Worm (Caenorhabditis elegans) whole organism, L3 larva: ENCODE data around the gene fbxa-11.

Source experiments
- R02D3.7 ChIP-seq: fragments of 150-350 bp; optimal IDR thresholded peaks from 2 replicates; lab custom pipeline; 2014; ENCODE audit warnings: missing biosample characterization, missing genetic modification characterization
- ZK546.5 ChIP-seq: sonication (generic microtip); optimal IDR thresholded peaks from 2 replicates; lab custom pipeline; 2017; ENCODE audit warnings: missing biosample characterization, missing genetic modification characterization
- aly-2 ChIP-seq: fragments of 150-350 bp; optimal IDR thresholded peaks from 2 replicates; lab custom pipeline; 2014; ENCODE audit warnings: missing biosample characterization, missing genetic modification characterization
- ama-1 ChIP-seq: fragments of 150-350 bp; optimal IDR thresholded peaks from 2 replicates; lab custom pipeline; 2018
- ceh-16 ChIP-seq: sonication (generic microtip); optimal IDR thresholded peaks from 2 replicates; lab custom pipeline; 2017; ENCODE audit warnings: missing biosample characterization, missing genetic modification characterization
- ceh-28 ChIP-seq: fragments of 150-350 bp; optimal IDR thresholded peaks from 2 replicates; lab custom pipeline; 2014; ENCODE audit warnings: missing biosample characterization, missing genetic modification reagents, missing genetic modification characterization
- ceh-82 ChIP-seq: fragments of 150-350 bp; optimal IDR thresholded peaks from 2 replicates; lab custom pipeline; 2014; ENCODE audit warnings: missing biosample characterization, missing genetic modification characterization
- ceh-9 ChIP-seq: sonication (generic microtip); optimal IDR thresholded peaks from 2 replicates; lab custom pipeline; 2018; ENCODE audit warnings: missing biosample characterization, missing genetic modification characterization
- daf-12 ChIP-seq: fragments of 150-350 bp; optimal IDR thresholded peaks from 2 replicates; lab custom pipeline; 2014; ENCODE audit warnings: missing biosample characterization, missing genetic modification reagents, missing genetic modification characterization
- egl-27 ChIP-seq: sonication (generic microtip); optimal IDR thresholded peaks from 4 replicates; lab custom pipeline; 2017; ENCODE audit warnings: missing biosample characterization, missing genetic modification reagents, missing genetic modification characterization
- egl-5 ChIP-seq: fragments of 150-350 bp; optimal IDR thresholded peaks from 2 replicates; lab custom pipeline; 2017; ENCODE audit warnings: missing biosample characterization, missing genetic modification reagents, missing genetic modification characterization, inconsistent platforms
- elt-1 ChIP-seq: fragments of 150-350 bp; optimal IDR thresholded peaks from 2 replicates; lab custom pipeline; 2014; ENCODE audit warnings: missing biosample characterization, missing genetic modification characterization
- elt-2 ChIP-seq: sonication (generic microtip); optimal IDR thresholded peaks from 2 replicates; lab custom pipeline; 2016; ENCODE audit warnings: missing genetic modification reagents, mild to moderate bottlenecking, missing genetic modification characterization, missing compliant biosample characterization
- elt-3 ChIP-seq, 3 experiments: fragments of 150-350 bp in 1 of 3; sonication (generic microtip) in 2 of 3; optimal IDR thresholded peaks; 2 replicates in 2 of 3; 4 replicates in 1 of 3; lab custom pipeline; 2014 to 2017; ENCODE audit warnings: missing biosample characterization in 3 of 3, missing genetic modification characterization in 3 of 3
- eor-1 ChIP-seq, 2 experiments: fragments of 150-350 bp; optimal IDR thresholded peaks; 2 replicates each; lab custom pipeline; 2014 to 2018; ENCODE audit warnings: missing biosample characterization in 2 of 2, missing genetic modification characterization in 2 of 2
- fkh-10 ChIP-seq: sonication (generic microtip); optimal IDR thresholded peaks from 2 replicates; lab custom pipeline; 2017; ENCODE audit warnings: missing biosample characterization, missing genetic modification reagents, missing genetic modification characterization
- fos-1 ChIP-seq: fragments of 150-350 bp; optimal IDR thresholded peaks from 2 replicates; lab custom pipeline; 2014; ENCODE audit warnings: missing biosample characterization, missing genetic modification characterization
- hmg-11 ChIP-seq: sonication (generic microtip); optimal IDR thresholded peaks from 2 replicates; lab custom pipeline; 2016; ENCODE audit warnings: missing genetic modification characterization, missing compliant biosample characterization
- lin-15B ChIP-seq: fragments of 150-350 bp; optimal IDR thresholded peaks from 2 replicates; lab custom pipeline; 2014; ENCODE audit warnings: missing biosample characterization, missing genetic modification characterization
- lin-39 ChIP-seq: fragments of 150-350 bp; optimal IDR thresholded peaks from 2 replicates; lab custom pipeline; 2018; ENCODE audit warnings: missing biosample characterization, missing genetic modification reagents, missing genetic modification characterization
- mdl-1 ChIP-seq: fragments of 150-350 bp; optimal IDR thresholded peaks from 2 replicates; lab custom pipeline; 2014; ENCODE audit warnings: missing biosample characterization, missing genetic modification characterization
- nfya-1 ChIP-seq: sonication (generic microtip); optimal IDR thresholded peaks from 2 replicates; lab custom pipeline; 2017; ENCODE audit warnings: missing genetic modification characterization, mild to moderate bottlenecking, missing compliant biosample characterization, antibody characterized with exemption, moderate library complexity; ENCODE audit not compliant: insufficient read depth
- nhr-23 ChIP-seq: fragments of 150-350 bp; optimal IDR thresholded peaks from 2 replicates; lab custom pipeline; 2014; ENCODE audit warnings: missing biosample characterization, missing genetic modification reagents, missing genetic modification characterization
- nhr-237 ChIP-seq: fragments of 150-350 bp; optimal IDR thresholded peaks from 2 replicates; lab custom pipeline; 2014; ENCODE audit warnings: missing biosample characterization, missing genetic modification characterization
- nhr-25 ChIP-seq: sonication (generic microtip); optimal IDR thresholded peaks from 2 replicates; lab custom pipeline; 2017; ENCODE audit warnings: missing biosample characterization, missing genetic modification characterization
- nhr-28 ChIP-seq: fragments of 150-350 bp; optimal IDR thresholded peaks from 2 replicates; lab custom pipeline; 2014; ENCODE audit warnings: missing biosample characterization, missing genetic modification characterization
- nhr-43 ChIP-seq: sonication (generic microtip); optimal IDR thresholded peaks from 2 replicates; lab custom pipeline; 2016; ENCODE audit warnings: mild to moderate bottlenecking, missing genetic modification characterization, missing compliant biosample characterization; ENCODE audit not compliant: poor library complexity, severe bottlenecking
- nhr-76 ChIP-seq: fragments of 150-350 bp; sonication (generic microtip); optimal IDR thresholded peaks from 5 replicates; lab custom pipeline; 2014; ENCODE audit warnings: missing biosample characterization, missing genetic modification characterization
- pqm-1 ChIP-seq: fragments of 150-350 bp; optimal IDR thresholded peaks from 2 replicates; lab custom pipeline; 2017; ENCODE audit warnings: missing biosample characterization, missing genetic modification characterization, inconsistent platforms
- skn-1 ChIP-seq: fragments of 150-350 bp; optimal IDR thresholded peaks from 2 replicates; lab custom pipeline; 2014; ENCODE audit warnings: missing biosample characterization, missing genetic modification characterization
- snpc-4 ChIP-seq: fragments of 150-350 bp; optimal IDR thresholded peaks from 2 replicates; lab custom pipeline; 2014; ENCODE audit warnings: missing biosample characterization, missing genetic modification characterization
- tbx-2 ChIP-seq: sonication (generic microtip); optimal IDR thresholded peaks from 2 replicates; lab custom pipeline; 2016; ENCODE audit warnings: mild to moderate bottlenecking, missing genetic modification characterization, missing compliant biosample characterization
- unc-62 ChIP-seq: fragments of 150-350 bp; sonication (generic microtip); optimal IDR thresholded peaks from 4 replicates; lab custom pipeline; 2014; ENCODE audit warnings: missing biosample characterization, missing genetic modification reagents, missing genetic modification characterization
- ztf-11 ChIP-seq: fragments of 150-350 bp; optimal IDR thresholded peaks from 2 replicates; lab custom pipeline; 2014; ENCODE audit warnings: missing biosample characterization, missing genetic modification characterization

The fbxa-11 gene

ce11 chrIII:966259-966658 is 15.6 kb downstream of the fbxa-11 start:
- TF ChIP-seq skn-1 (tag; lab: Kevin White, UChicago), result no peak
- TF ChIP-seq nhr-237, result no peak
- TF ChIP-seq mdl-1, result no peak
- TF ChIP-seq ama-1, result no peak
- TF ChIP-seq elt-1 (tag; lab: Kevin White, UChicago), result no peak
- TF ChIP-seq ztf-11, result no peak
- no peak for TF ChIP-seq nhr-25 (tag; lab: Kevin White, UChicago)
- TF ChIP-seq daf-12 (tag; lab: Kevin White, UChicago), result no peak

- no peak for TF ChIP-seq unc-62
- TF ChIP-seq R02D3.7 (tag; lab: Kevin White, UChicago), result no peak
- no peak for TF ChIP-seq hmg-11 (tag; lab: Kevin White, UChicago)
- TF ChIP-seq ceh-82 (tag; lab: Kevin White, UChicago), result no peak
- TF ChIP-seq, all 47 proteins: peak for 0
These were observed 20.3 kb downstream of the fbxa-11 start for ce11 chrIII:970928-971327.

ce11 chrIII:978889-979288 is 28.2 kb downstream of the fbxa-11 start:
- TF ChIP-seq eor-1 (tag; optimal IDR thresholded peaks at IDR 0.05; lab: Kevin White, UChicago) (no peak), elt-1 (tag; lab: Kevin White, UChicago) (no peak), snpc-4 (tag; lab: Kevin White, UChicago) (no peak), elt-2 (tag; lab: Kevin White, UChicago) (no peak), ztf-11 (no peak), nhr-237 (no peak), nhr-43 (tag; lab: Kevin White, UChicago) (no peak), skn-1 (tag; lab: Kevin White, UChicago) (no peak), fkh-10 (GFP tag; lab: Kevin White, UChicago) (no peak), ceh-9 (no peak), egl-5 (tag; lab: Kevin White, UChicago) (no peak), pqm-1 (tag; lab: Kevin White, UChicago) (no peak)

ce11 chrIII:981960-982359 is 31.3 kb downstream of the fbxa-11 start:
- TF ChIP-seq ceh-9, result no peak
- TF ChIP-seq tbx-2 (tag; lab: Kevin White, UChicago), result no peak
- TF ChIP-seq skn-1 (tag; lab: Kevin White, UChicago), result no peak
- peak; percentile 55 for TF ChIP-seq hmg-11 (tag; lab: Kevin White, UChicago)
- TF ChIP-seq elt-3 (tag; optimal IDR thresholded peaks at IDR 0.05; lab: Kevin White, UChicago), result no peak
- TF ChIP-seq nhr-76 (tag; lab: Kevin White, UChicago), result no peak
- TF ChIP-seq lin-15B, result no peak
- peak; percentile 77 for TF ChIP-seq nfya-1 (tag; lab: Kevin White, UChicago)
- TF ChIP-seq nhr-28 (tag; lab: Kevin White, UChicago), result no peak
- no peak for TF ChIP-seq ceh-82 (tag; lab: Kevin White, UChicago)
- no peak for TF ChIP-seq nhr-23 (tag; lab: Kevin White, UChicago)
- peak; percentile 1 for TF ChIP-seq nhr-25 (tag; lab: Kevin White, UChicago)
- no peak for TF ChIP-seq fos-1 (tag; lab: Kevin White, UChicago)
- no peak for TF ChIP-seq aly-2 (tag; lab: Kevin White, UChicago)
- no peak for TF ChIP-seq ZK546.5 (tag; lab: Kevin White, UChicago)
- TF ChIP-seq egl-5 (tag; lab: Kevin White, UChicago), result no peak
- peak; percentile 70 for TF ChIP-seq lin-39 (tag; lab: Kevin White, UChicago)
- no peak for TF ChIP-seq egl-27 (tag; lab: Kevin White, UChicago)
- peak; percentile 89 for TF ChIP-seq ceh-28 (tag; lab: Kevin White, UChicago)
- TF ChIP-seq elt-2 (tag; lab: Kevin White, UChicago), result peak; percentile 45

- TF ChIP-seq ceh-28 (tag; lab: Kevin White, UChicago) (no peak), nhr-23 (tag; lab: Kevin White, UChicago) (no peak), unc-62 (no peak), hmg-11 (tag; lab: Kevin White, UChicago) (no peak), daf-12 (tag; lab: Kevin White, UChicago) (no peak), ceh-16 (tag; lab: Kevin White, UChicago) (no peak), nhr-28 (tag; lab: Kevin White, UChicago) (no peak), elt-2 (tag; lab: Kevin White, UChicago) (no peak)
These were observed 32.3 kb downstream of the fbxa-11 start, which contains the start of gene tbc-10 for ce11 chrIII:982961-983360. Gene tbc-10 (plus strand): TSS chrIII:983261.
